In the genomic region with DNA sequence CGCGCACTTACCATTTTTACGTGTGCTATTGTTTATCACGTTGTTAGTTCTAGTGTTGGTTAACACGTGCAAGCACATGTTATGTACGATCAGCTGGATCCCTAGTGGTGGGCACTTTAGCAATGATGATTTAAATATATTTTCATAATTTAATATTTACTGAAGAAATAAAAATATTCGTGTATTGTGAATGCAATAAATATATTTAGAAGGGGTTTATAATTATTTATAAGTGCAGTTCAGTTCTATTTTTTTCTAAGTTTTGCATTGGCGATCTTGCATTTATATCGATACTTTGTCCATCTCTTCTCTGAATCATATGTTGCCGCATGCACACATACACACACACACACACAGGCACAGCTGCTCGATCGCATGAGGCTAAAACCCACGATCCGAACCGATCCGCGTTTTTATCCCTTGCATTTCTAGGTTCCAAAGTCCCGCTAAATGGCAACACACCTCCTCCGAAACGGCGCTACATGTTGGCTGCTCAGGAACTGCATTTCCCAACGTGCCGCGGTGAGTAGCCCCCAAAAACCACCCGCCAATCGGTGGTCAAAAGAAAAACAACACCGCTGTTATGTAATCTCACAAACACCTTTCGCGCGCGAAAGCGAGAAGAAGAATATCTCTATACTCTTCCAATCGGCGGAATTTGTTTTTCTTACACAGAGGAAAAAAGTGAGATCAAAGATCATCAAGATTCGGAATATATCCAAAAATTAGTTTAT, we compare ENCODE assay signal across 5 fruit fly cellular contexts.
TF ChIP-seq lines count a peak whose summit lies in the region.

Gene CG15027, minus strand, starts transcription at position 51 of the 734 bp plus-strand sequence.
Gene Dbct, plus strand, starts transcription at position 349 of the 734 bp plus-strand sequence.

- TF ChIP-seq CTCF in whole organism, embryonic (GFP tag; optimal IDR thresholded peaks at IDR 0.05; lab: Kevin White, UChicago): no peak

TF ChIP-seq in whole organism, adult, 20 proteins besides CTCF, POLR2A, EP300 and RAD21 (continues in another document):
- TF ChIP-seq kay (GFP tag; lab: Kevin White, UChicago; ENCODE audit: borderline replicate concordance) (peak; percentile 95), cic (GFP tag; optimal IDR thresholded peaks at IDR 0.05; lab: Kevin White, UChicago) (peak; percentile 14), Clk (GFP tag; optimal IDR thresholded peaks at IDR 0.05; lab: Kevin White, UChicago) (peak; percentile 17), pad (GFP tag; optimal IDR thresholded peaks at IDR 0.05; lab: Kevin White, UChicago) (peak; percentile 76), Mnt (GFP tag; optimal IDR thresholded peaks at IDR 0.05; lab: Kevin White, UChicago) (peak; percentile 99), CG33017 (tag; optimal IDR thresholded peaks at IDR 0.05; lab: Kevin White, UChicago) (peak; percentile 69), CG1620 (GFP tag; optimal IDR thresholded peaks at IDR 0.05; lab: Kevin White, UChicago) (peak; percentile 83), ovo (GFP tag; optimal IDR thresholded peaks at IDR 0.05; lab: Kevin White, UChicago) (peak; percentile 80), bab1 (GFP tag; optimal IDR thresholded peaks at IDR 0.05; lab: Kevin White, UChicago) (peak; percentile 94), CG7101 (tag; optimal IDR thresholded peaks at IDR 0.05; lab: Kevin White, UChicago) (peak; percentile 90), toe (GFP tag; optimal IDR thresholded peaks at IDR 0.05; lab: Kevin White, UChicago) (peak; percentile 61), cnc (optimal IDR thresholded peaks at IDR 0.05; lab: Kevin White, UChicago) (no peak), CG11617 (GFP tag; optimal IDR thresholded peaks at IDR 0.05; lab: Kevin White, UChicago) (peak; percentile 91), CG14711 (tag; optimal IDR thresholded peaks at IDR 0.05; lab: Kevin White, UChicago) (peak; percentile 91), Crg-1 (GFP tag; optimal IDR thresholded peaks at IDR 0.05; lab: Kevin White, UChicago) (peak; percentile 78), CG7045 (GFP tag; optimal IDR thresholded peaks at IDR 0.05; lab: Kevin White, UChicago) (peak; percentile 51)

TF ChIP-seq in whole organism, embryonic, 481 proteins besides CTCF, POLR2A, EP300 and RAD21 (continues in another document):
- TF ChIP-seq nerfin-2 (GFP tag; IDR thresholded peaks at IDR 0.05; lab: Robert Waterston, UW; ENCODE audit: partially characterized antibody) (no peak), CG10431 (GFP tag; optimal IDR thresholded peaks at IDR 0.05; lab: Kevin White, UChicago) (no peak), CG12391 (tag; optimal IDR thresholded peaks at IDR 0.05; lab: Kevin White, UChicago) (peak; percentile 83), caup (GFP tag; optimal IDR thresholded peaks at IDR 0.05; lab: Kevin White, UChicago; ENCODE audit: severe bottlenecking) (peak; percentile 4), ase (GFP tag; IDR thresholded peaks at IDR 0.05; lab: Robert Waterston, UW) (peak; percentile 59; the same call in 2 of the 3 replicates), dan (GFP tag; IDR thresholded peaks at IDR 0.05; lab: Robert Waterston, UW) (no peak), gt (GFP tag; IDR thresholded peaks at IDR 0.05; lab: Robert Waterston, UW) (peak; percentile 41; the same call in 1 of the 2 replicates), tll (GFP tag; optimal IDR thresholded peaks at IDR 0.05; lab: Kevin White, UChicago) (no peak), PHDP (tag; optimal IDR thresholded peaks at IDR 0.05; lab: Kevin White, UChicago) (peak; percentile 60), br (optimal IDR thresholded peaks at IDR 0.05; lab: Kevin White, UChicago) (no peak), tin (GFP tag; optimal IDR thresholded peaks at IDR 0.05; lab: Kevin White, UChicago) (peak; percentile 57), Mes4 (GFP tag; optimal IDR thresholded peaks at IDR 0.05; lab: Kevin White, UChicago) (no peak), NC2α (GFP tag; optimal IDR thresholded peaks at IDR 0.05; lab: Kevin White, UChicago) (no peak), CG31441 (GFP tag; IDR thresholded peaks at IDR 0.05; lab: Robert Waterston, UW) (peak; percentile 51; the same call in 1 of the 2 replicates), CG17359 (tag; optimal IDR thresholded peaks at IDR 0.05; lab: Kevin White, UChicago) (peak; percentile 54)

TF ChIP-seq in whole organism, prepupa, 60 proteins besides CTCF, POLR2A, EP300 and RAD21 (continues in another document):
- TF ChIP-seq CG11294 (GFP tag; IDR thresholded peaks at IDR 0.05; lab: Robert Waterston, UW) (peak; percentile 44; the same call in 1 of the 2 replicates), achi (GFP tag; optimal IDR thresholded peaks at IDR 0.05; lab: Kevin White, UChicago) (peak; percentile 64), CG11762 (GFP tag; optimal IDR thresholded peaks at IDR 0.05; lab: Kevin White, UChicago; ENCODE audit: insufficient read depth) (no peak), CG34406 (GFP tag; optimal IDR thresholded peaks at IDR 0.05; lab: Kevin White, UChicago) (peak; percentile 63), CG9139 (GFP tag; optimal IDR thresholded peaks at IDR 0.05; lab: Kevin White, UChicago) (no peak), dac (GFP tag; optimal IDR thresholded peaks at IDR 0.05; lab: Kevin White, UChicago) (no peak), Hr4 (GFP tag; optimal IDR thresholded peaks at IDR 0.05; lab: Kevin White, UChicago) (peak; percentile 46), CG7368 (GFP tag; optimal IDR thresholded peaks at IDR 0.05; lab: Kevin White, UChicago) (peak; percentile 56), eg (GFP tag; IDR thresholded peaks at IDR 0.05; lab: Robert Waterston, UW) (peak; percentile 63), Ets96B (tag; optimal IDR thresholded peaks at IDR 0.05; lab: Kevin White, UChicago) (peak; percentile 67), esn (GFP tag; optimal IDR thresholded peaks at IDR 0.05; lab: Kevin White, UChicago) (peak; percentile 70), CG6276 (GFP tag; optimal IDR thresholded peaks at IDR 0.05; lab: Kevin White, UChicago) (peak; percentile 30), Sox14 (GFP tag; optimal IDR thresholded peaks at IDR 0.05; lab: Kevin White, UChicago) (peak; percentile 35), pdm3 (GFP tag; optimal IDR thresholded peaks at IDR 0.05; lab: Kevin White, UChicago) (peak; percentile 66), CG8119 (GFP tag; IDR thresholded peaks at IDR 0.05; lab: Robert Waterston, UW) (peak; percentile 53), CG6792 (GFP tag; optimal IDR thresholded peaks at IDR 0.05; lab: Kevin White, UChicago) (peak; percentile 41), CG32006 (GFP tag; optimal IDR thresholded peaks at IDR 0.05; lab: Kevin White, UChicago) (peak; percentile 43)

TF ChIP-seq in whole organism, pupa, 21 proteins besides CTCF, POLR2A, EP300 and RAD21 (continues in another document):
- TF ChIP-seq CG8159 (tag; optimal IDR thresholded peaks at IDR 0.05; lab: Kevin White, UChicago) (peak; percentile 68), CG10348 (GFP tag; IDR thresholded peaks at IDR 0.05; lab: Robert Waterston, UW) (no peak), CG12605 (GFP tag; IDR thresholded peaks at IDR 0.05; lab: Robert Waterston, UW) (no peak), Ets98B (GFP tag; IDR thresholded peaks at IDR 0.05; lab: Robert Waterston, UW) (peak; percentile 60), Pif1B (GFP tag; optimal IDR thresholded peaks at IDR 0.05; lab: Kevin White, UChicago) (peak; percentile 31), CG32121 (GFP tag; IDR thresholded peaks at IDR 0.05; lab: Robert Waterston, UW) (peak; percentile 49), fd96Ca (GFP tag; IDR thresholded peaks at IDR 0.05; lab: Robert Waterston, UW) (no peak), D1 (tag; optimal IDR thresholded peaks at IDR 0.05; lab: Kevin White, UChicago) (no peak), CG14655 (GFP tag; optimal IDR thresholded peaks at IDR 0.05; lab: Kevin White, UChicago) (peak; percentile 52), Pif1A (GFP tag; optimal IDR thresholded peaks at IDR 0.05; lab: Kevin White, UChicago) (peak; percentile 37), Snoo (tag; optimal IDR thresholded peaks at IDR 0.05; lab: Kevin White, UChicago) (peak; percentile 41), CG17806 (tag; optimal IDR thresholded peaks at IDR 0.05; lab: Kevin White, UChicago) (peak; percentile 55), CG13204 (GFP tag; optimal IDR thresholded peaks at IDR 0.05; lab: Kevin White, UChicago) (no peak), EcR (GFP tag; optimal IDR thresholded peaks at IDR 0.05; lab: Kevin White, UChicago) (no peak), rn (GFP tag; IDR thresholded peaks at IDR 0.05; lab: Robert Waterston, UW) (peak; percentile 32; the same call in 1 of the 2 replicates), CG9948 (tag; optimal IDR thresholded peaks at IDR 0.05; lab: Kevin White, UChicago) (peak; percentile 55), gl (tag; optimal IDR thresholded peaks at IDR 0.05; lab: Kevin White, UChicago) (no peak), CG8301 (tag; optimal IDR thresholded peaks at IDR 0.05; lab: Kevin White, UChicago) (peak; percentile 3), CG4496 (GFP tag; IDR thresholded peaks at IDR 0.05; lab: Robert Waterston, UW) (peak; percentile 62; the same call in 2 of the 3 replicates)

TF ChIP-seq in whole organism, wandering third instar larva, 38 proteins besides CTCF, POLR2A, EP300 and RAD21 (continues in another document):
- TF ChIP-seq psq (GFP tag; optimal IDR thresholded peaks at IDR 0.05; lab: Kevin White, UChicago) (peak; percentile 69), Hr78 (GFP tag; optimal IDR thresholded peaks at IDR 0.05; lab: Kevin White, UChicago) (no peak), Vsx2 (GFP tag; optimal IDR thresholded peaks at IDR 0.05; lab: Kevin White, UChicago; ENCODE audit: partially characterized antibody) (no peak), OdsH (GFP tag; optimal IDR thresholded peaks at IDR 0.05; lab: Kevin White, UChicago) (peak; percentile 78), fru (GFP tag; optimal IDR thresholded peaks at IDR 0.05; lab: Kevin White, UChicago) (peak; percentile 67), CG32264 (GFP tag; optimal IDR thresholded peaks at IDR 0.05; lab: Kevin White, UChicago) (no peak), CG9705 (GFP tag; optimal IDR thresholded peaks at IDR 0.05; lab: Kevin White, UChicago) (peak; percentile 64), brk (GFP tag; optimal IDR thresholded peaks at IDR 0.05; lab: Kevin White, UChicago) (peak; percentile 85), h (GFP tag; optimal IDR thresholded peaks at IDR 0.05; lab: Kevin White, UChicago) (peak; percentile 82), Hr83 (GFP tag; optimal IDR thresholded peaks at IDR 0.05; lab: Kevin White, UChicago; ENCODE audit: poor library complexity, severe bottlenecking) (no peak), foxo (GFP tag; optimal IDR thresholded peaks at IDR 0.05; lab: Kevin White, UChicago) (peak in 1 of 2 experiments; percentile 83), dsf (GFP tag; optimal IDR thresholded peaks at IDR 0.05; lab: Kevin White, UChicago; ENCODE audit: borderline replicate concordance) (peak; percentile 16), br (GFP tag; optimal IDR thresholded peaks at IDR 0.05; lab: Kevin White, UChicago) (peak; percentile 42), tai (GFP tag; optimal IDR thresholded peaks at IDR 0.05; lab: Kevin White, UChicago) (peak; percentile 70), dmrt93B (GFP tag; optimal IDR thresholded peaks at IDR 0.05; lab: Kevin White, UChicago) (peak; percentile 60), Sp1 (GFP tag; optimal IDR thresholded peaks at IDR 0.05; lab: Kevin White, UChicago) (peak; percentile 77), Dif (GFP tag; optimal IDR thresholded peaks at IDR 0.05; lab: Kevin White, UChicago; ENCODE audit: partially characterized antibody) (no peak), HLH106 (tag; optimal IDR thresholded peaks at IDR 0.05; lab: Kevin White, UChicago) (peak; percentile 87), CrebA (GFP tag; optimal IDR thresholded peaks at IDR 0.05; lab: Kevin White, UChicago; ENCODE audit: borderline replicate concordance) (no peak)
